Worm (Caenorhabditis elegans) whole organism, L1 larva: ENCODE measurements around the gene mop-25.1.

Source experiments
- C34B4.2 ChIP-seq: sonication (generic microtip); optimal IDR thresholded peaks from 2 replicates; lab custom pipeline; 2017; ENCODE audit warnings: mild to moderate bottlenecking, missing genetic modification characterization, missing compliant biosample characterization
- F16B12.6 ChIP-seq: fragments of 150-350 bp; optimal IDR thresholded peaks from 2 replicates; lab custom pipeline; 2014; ENCODE audit warnings: missing biosample characterization, missing genetic modification characterization
- aly-2 ChIP-seq: fragments of 150-350 bp; optimal IDR thresholded peaks from 2 replicates; lab custom pipeline; 2014; ENCODE audit warnings: missing biosample characterization, missing genetic modification characterization
- ama-1 ChIP-seq: fragments of 150-350 bp; optimal IDR thresholded peaks from 2 replicates; lab custom pipeline; 2014
- ceh-82 ChIP-seq, 3 experiments: fragments of 150-350 bp in 1 of 3; sonication (generic microtip) in 2 of 3; optimal IDR thresholded peaks; 2 replicates each; lab custom pipeline; 2014 to 2017; ENCODE audit warnings: missing biosample characterization in 3 of 3, missing genetic modification characterization in 3 of 3
- dpl-1 ChIP-seq, 3 experiments: fragments of 150-350 bp in 2 of 3; sonication (generic microtip) in 1 of 3; optimal IDR thresholded peaks; 2 replicates each; lab custom pipeline; 2014 to 2017; ENCODE audit warnings: missing biosample characterization in 3 of 3, missing genetic modification characterization in 3 of 3, missing genetic modification reagents in 3 of 3
- elt-2 ChIP-seq: sonication (generic microtip); optimal IDR thresholded peaks from 2 replicates; lab custom pipeline; 2016; ENCODE audit warnings: missing genetic modification characterization, mild to moderate bottlenecking, inconsistent platforms, missing compliant biosample characterization, missing genetic modification reagents
- elt-3 ChIP-seq, 6 experiments: fragments of 150-350 bp in 1 of 6; sonication (generic microtip); optimal IDR thresholded peaks; 2 replicates each; lab custom pipeline; 2017 to 2018; ENCODE audit warnings: missing biosample characterization in 6 of 6, missing genetic modification characterization in 6 of 6, inconsistent platforms in 1 of 6
- ets-5 ChIP-seq: fragments of 200-800 bp; sonication (Bioruptor generic); IDR thresholded peaks from 2 replicates; pipeline ENCODE4 v1.3.6; 2022; ENCODE audit warnings: missing genetic modification characterization, missing compliant biosample characterization
- fkh-10 ChIP-seq: sonication (generic microtip); optimal IDR thresholded peaks from 2 replicates; lab custom pipeline; 2017; ENCODE audit warnings: missing biosample characterization, missing genetic modification reagents, missing genetic modification characterization
- fkh-4 ChIP-seq: sonication (generic microtip); optimal IDR thresholded peaks from 2 replicates; lab custom pipeline; 2016; ENCODE audit warnings: missing compliant biosample characterization, missing genetic modification characterization, borderline replicate concordance
- fos-1 ChIP-seq: fragments of 150-350 bp; optimal IDR thresholded peaks from 2 replicates; lab custom pipeline; 2014; ENCODE audit warnings: missing biosample characterization, missing genetic modification characterization
- hlh-17 ChIP-seq: fragments of 200-800 bp; sonication (Bioruptor generic); optimal IDR thresholded peaks from 2 replicates; lab custom pipeline; 2018; ENCODE audit warnings: missing genetic modification characterization, mild to moderate bottlenecking, missing compliant biosample characterization, moderate library complexity, borderline replicate concordance
- irx-1 ChIP-seq: sonication (generic microtip); optimal IDR thresholded peaks from 2 replicates; lab custom pipeline; 2016; ENCODE audit warnings: missing genetic modification characterization, missing compliant biosample characterization
- jun-1 ChIP-seq: fragments of 150-350 bp; optimal IDR thresholded peaks from 2 replicates; lab custom pipeline; 2014; ENCODE audit warnings: missing biosample characterization, missing genetic modification reagents, missing genetic modification characterization
- lin-35 ChIP-seq, 2 experiments: fragments of 150-350 bp; optimal IDR thresholded peaks; 2 replicates each; lab custom pipeline; 2014; ENCODE audit warnings: missing biosample characterization in 2 of 2, missing genetic modification characterization in 2 of 2, missing genetic modification reagents in 2 of 2
- lir-3 ChIP-seq: sonication (generic microtip); optimal IDR thresholded peaks from 2 replicates; lab custom pipeline; 2016; ENCODE audit warnings: mild to moderate bottlenecking, missing genetic modification characterization, moderate library complexity, missing compliant biosample characterization; ENCODE audit not compliant: poor library complexity
- lsy-2 ChIP-seq, 2 experiments: fragments of 150-350 bp; optimal IDR thresholded peaks; 2 replicates each; lab custom pipeline; 2014; ENCODE audit warnings: missing biosample characterization in 2 of 2, missing genetic modification characterization in 2 of 2
- mab-9 ChIP-seq: fragments of 200-800 bp; sonication (Bioruptor generic); IDR thresholded peaks from 2 replicates; pipeline ENCODE4 v1.3.6; 2022; ENCODE audit warnings: missing genetic modification reagents, missing genetic modification characterization, missing compliant biosample characterization
- mdl-1 ChIP-seq, 2 experiments: fragments of 150-350 bp; optimal IDR thresholded peaks; 2 replicates each; lab custom pipeline; 2014 to 2017; ENCODE audit warnings: missing biosample characterization in 2 of 2, missing genetic modification characterization in 2 of 2, inconsistent platforms in 1 of 2
- mep-1 ChIP-seq: fragments of 150-350 bp; optimal IDR thresholded peaks from 2 replicates; lab custom pipeline; 2014; ENCODE audit warnings: missing biosample characterization, missing genetic modification characterization
- nhr-11 ChIP-seq: fragments of 150-350 bp; optimal IDR thresholded peaks from 2 replicates; lab custom pipeline; 2014; ENCODE audit warnings: missing biosample characterization, missing genetic modification characterization
- nhr-12 ChIP-seq: sonication (generic microtip); optimal IDR thresholded peaks from 2 replicates; lab custom pipeline; 2017; ENCODE audit warnings: missing biosample characterization, missing genetic modification characterization
- nhr-20 ChIP-seq: sonication (generic microtip); optimal IDR thresholded peaks from 2 replicates; lab custom pipeline; 2016; ENCODE audit warnings: mild to moderate bottlenecking, missing genetic modification characterization, missing compliant biosample characterization
- nhr-47 ChIP-seq: sonication (generic microtip); optimal IDR thresholded peaks from 2 replicates; lab custom pipeline; 2016; ENCODE audit warnings: mild to moderate bottlenecking, missing genetic modification characterization, moderate library complexity, missing compliant biosample characterization
- nhr-71 ChIP-seq: sonication (generic microtip); optimal IDR thresholded peaks from 2 replicates; lab custom pipeline; 2016; ENCODE audit warnings: mild to moderate bottlenecking, missing genetic modification characterization, moderate library complexity, missing compliant biosample characterization
- nhr-90 ChIP-seq: sonication (generic microtip); optimal IDR thresholded peaks from 2 replicates; lab custom pipeline; 2016; ENCODE audit warnings: mild to moderate bottlenecking, missing genetic modification characterization, missing compliant biosample characterization; ENCODE audit not compliant: poor library complexity
- pag-3 ChIP-seq: sonication (generic microtip); optimal IDR thresholded peaks from 2 replicates; lab custom pipeline; 2017; ENCODE audit warnings: missing genetic modification characterization, mild to moderate bottlenecking, missing compliant biosample characterization, antibody characterized with exemption, borderline replicate concordance; ENCODE audit not compliant: insufficient read depth
- pax-3 ChIP-seq: fragments of 200-800 bp; sonication (Bioruptor generic); optimal IDR thresholded peaks from 2 replicates; lab custom pipeline; 2018; ENCODE audit warnings: mild to moderate bottlenecking, missing genetic modification characterization, moderate library complexity, missing compliant biosample characterization
- rnt-1 ChIP-seq: sonication (generic microtip); optimal IDR thresholded peaks from 2 replicates; lab custom pipeline; 2016; ENCODE audit warnings: mild to moderate bottlenecking, missing genetic modification characterization, moderate library complexity, missing compliant biosample characterization
- skn-1 ChIP-seq: fragments of 150-350 bp; optimal IDR thresholded peaks from 2 replicates; lab custom pipeline; 2014; ENCODE audit warnings: missing biosample characterization, missing genetic modification characterization
- snpc-4 ChIP-seq: fragments of 150-350 bp; optimal IDR thresholded peaks from 2 replicates; lab custom pipeline; 2014; ENCODE audit warnings: missing biosample characterization, missing genetic modification characterization
- sup-37 ChIP-seq: fragments of 200-800 bp; sonication (Bioruptor generic); optimal IDR thresholded peaks from 2 replicates; lab custom pipeline; 2018; ENCODE audit warnings: mild to moderate bottlenecking, missing genetic modification characterization, missing compliant biosample characterization
- swsn-7 ChIP-seq: sonication (generic microtip); optimal IDR thresholded peaks from 2 replicates; lab custom pipeline; 2016; ENCODE audit warnings: missing genetic modification characterization, missing compliant biosample characterization
- unc-30 ChIP-seq: sonication (generic microtip); optimal IDR thresholded peaks from 2 replicates; lab custom pipeline; 2017; ENCODE audit warnings: missing biosample characterization, missing genetic modification characterization
- unc-62 ChIP-seq: fragments of 150-350 bp; optimal IDR thresholded peaks from 2 replicates; lab custom pipeline; 2014; ENCODE audit warnings: missing biosample characterization, missing genetic modification reagents, missing genetic modification characterization
- unc-86 ChIP-seq: sonication (generic microtip); optimal IDR thresholded peaks from 2 replicates; lab custom pipeline; 2016; ENCODE audit warnings: missing genetic modification characterization, missing compliant biosample characterization

mop-25.1 gene

ce11 chrX:3969980-3970403 lies 42.0 kb upstream of the mop-25.1 start (continued):
- TF ChIP-seq pax-3 (tag; lab: Kevin White, UChicago) (peak; percentile 32), ama-1 (lab: Kevin White, UChicago) (no peak), lir-3 (tag; lab: Kevin White, UChicago) (peak; percentile 33), jun-1 (tag; lab: Kevin White, UChicago) (peak; percentile 55), lin-35 (GFP tag; optimal IDR thresholded peaks at IDR 0.05; lab: Kevin White, UChicago) (peak; percentile 43 to 78), unc-30 (tag; lab: Kevin White, UChicago) (no peak), nhr-90 (tag; lab: Kevin White, UChicago) (peak; percentile 84), skn-1 (peak; percentile 62), fos-1 (tag; lab: Kevin White, UChicago) (peak; percentile 52), fkh-10 (GFP tag; lab: Kevin White, UChicago) (peak; percentile 63), C34B4.2 (tag; lab: Kevin White, UChicago) (no peak), nhr-47 (peak; percentile 86), nhr-20 (tag; lab: Kevin White, UChicago) (peak; percentile 86), elt-3 (tag; optimal IDR thresholded peaks at IDR 0.05; lab: Kevin White, UChicago) (peak in 2 of 6 experiments; percentile 25 to 73), sup-37 (peak; percentile 12), hlh-17 (GFP tag; lab: Kevin White, UChicago) (no peak), unc-86 (tag; lab: Kevin White, UChicago) (peak; percentile 68), rnt-1 (tag; lab: Kevin White, UChicago) (peak; percentile 83), ceh-82 (tag; optimal IDR thresholded peaks at IDR 0.05; lab: Kevin White, UChicago) (peak; percentile 69 to 70 (median 70)), pag-3 (tag; lab: Kevin White, UChicago) (peak; percentile 24), mab-9 (GFP tag; lab: Robert Waterston, UW) (peak; percentile 59), F16B12.6 (tag; lab: Kevin White, UChicago) (peak; percentile 17), snpc-4 (tag; lab: Kevin White, UChicago) (no peak), unc-62 (no peak), irx-1 (tag; lab: Kevin White, UChicago) (peak; percentile 71), mep-1 (tag; lab: Kevin White, UChicago) (peak; percentile 91), lsy-2 (tag; optimal IDR thresholded peaks at IDR 0.05; lab: Kevin White, UChicago) (peak; percentile 62 to 72), nhr-12 (no peak), dpl-1 (GFP tag; optimal IDR thresholded peaks at IDR 0.05; lab: Kevin White, UChicago) (peak in 2 of 3 experiments; percentile 5 to 14), ets-5 (GFP tag; lab: Robert Waterston, UW) (no peak), aly-2 (tag; lab: Kevin White, UChicago) (no peak), nhr-71 (tag; lab: Kevin White, UChicago) (peak; percentile 85), elt-2 (peak; percentile 71), nhr-11 (tag; lab: Kevin White, UChicago) (no peak)

ce11 chrX:3970786-3971185 lies 41.2 kb upstream of the mop-25.1 start:
- TF ChIP-seq swsn-7 (tag; lab: Kevin White, UChicago) = no peak

- TF ChIP-seq fos-1 (tag; lab: Kevin White, UChicago) = no peak
- no peak for TF ChIP-seq mdl-1 (tag; optimal IDR thresholded peaks at IDR 0.05; lab: Kevin White, UChicago)
- TF ChIP-seq fkh-4 (tag; lab: Kevin White, UChicago) = no peak
These were observed 38.5 kb upstream of the mop-25.1 start, which contains the start of gene C16B8.4 for ce11 chrX:3973534-3973933. Gene C16B8.4 (minus strand): TSS chrX:3973634.
